Fruit fly (Drosophila melanogaster) whole organism, pupa: ENCODE results near the gene Act5C.

ENCODE experiments used
- CG12605 ChIP-seq: fragments of 200-800 bp; sonication (Bioruptor generic); IDR thresholded peaks from 2 replicates; pipeline ENCODE4 v1.3.6; 2022; ENCODE audit warnings: missing biosample characterization, missing genetic modification characterization
- CG15710 ChIP-seq: fragments of 200-800 bp; sonication (Bioruptor generic); optimal IDR thresholded peaks from 2 replicates; lab custom pipeline; 2018; ENCODE audit warnings: missing biosample characterization, mild to moderate bottlenecking, missing genetic modification characterization, moderate library complexity
- CG8159 ChIP-seq: fragments of 200-800 bp; sonication (Bioruptor generic); optimal IDR thresholded peaks from 3 replicates; lab custom pipeline; 2018; ENCODE audit warnings: missing biosample characterization, mild to moderate bottlenecking, missing genetic modification characterization, moderate library complexity
- EcR ChIP-seq: fragments of 200-800 bp; sonication (Bioruptor generic); optimal IDR thresholded peaks from 3 replicates; lab custom pipeline; 2019; ENCODE audit warnings: missing biosample characterization, missing genetic modification characterization, mild to moderate bottlenecking, moderate library complexity, missing genetic modification reagents
- fd96Ca ChIP-seq: fragments of 200-800 bp; sonication (Bioruptor generic); IDR thresholded peaks from 3 replicates; pipeline ENCODE4 v1.3.6; 2022; ENCODE audit warnings: missing biosample characterization, missing genetic modification characterization
- gl ChIP-seq: fragments of 200-800 bp; sonication (Bioruptor generic); optimal IDR thresholded peaks from 2 replicates; lab custom pipeline; 2018; ENCODE audit warnings: missing biosample characterization, mild to moderate bottlenecking, missing genetic modification characterization

DNA sequence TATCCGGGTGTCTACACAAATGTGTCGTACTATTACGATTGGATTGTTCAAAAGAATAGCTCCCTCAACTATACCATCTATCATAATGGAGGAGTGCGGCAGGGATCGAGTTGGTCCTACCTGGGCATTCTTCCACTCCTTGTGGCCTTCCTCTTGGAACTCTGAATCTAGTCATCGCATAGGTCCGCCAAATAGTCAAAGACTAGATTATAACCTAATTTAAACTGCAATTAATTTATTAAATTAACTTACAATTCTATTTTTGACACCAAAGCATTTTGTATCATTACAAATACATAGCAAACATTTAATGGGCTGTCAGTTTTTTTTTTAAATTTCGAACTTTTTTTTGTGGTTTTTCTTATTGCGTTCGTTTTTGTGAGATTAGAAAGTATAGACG is 49.3 kb downstream of the Act5C start, which contains the start of gene CG32755:
- no peak for TF ChIP-seq CG8159
- no peak for TF ChIP-seq CG15710 (tag; lab: Kevin White, UChicago)
- TF ChIP-seq EcR (GFP tag; lab: Kevin White, UChicago): no peak
- TF ChIP-seq fd96Ca (GFP tag; lab: Robert Waterston, UW): no peak
- TF ChIP-seq CG12605 (GFP tag; lab: Robert Waterston, UW): no peak
- no peak for TF ChIP-seq gl
